Fruit fly (Drosophila melanogaster) S2 (cell line): ENCODE measurements around the gene CG33630.
A peak's percentile ranks its signal among the peaks of the same experiment; 100 is the strongest.

Experiments used
- CG8478 ChIP-seq: fragments of >200 bp; optimal IDR thresholded peaks from 2 replicates; lab custom pipeline; 2018
- CTCF ChIP-seq, 2 experiments: fragments of >200 bp; optimal IDR thresholded peaks; 2 replicates each; lab custom pipeline; 2018

Gene CG33630

dm6 chr3R:10090906-10091305, 28.5 kb downstream of the CG33630 start:
- TF ChIP-seq CG8478 (lab: Kevin White, UChicago) = no peak
- TF ChIP-seq CTCF (optimal IDR thresholded peaks at IDR 0.05; lab: Kevin White, UChicago) = no peak

DNA sequence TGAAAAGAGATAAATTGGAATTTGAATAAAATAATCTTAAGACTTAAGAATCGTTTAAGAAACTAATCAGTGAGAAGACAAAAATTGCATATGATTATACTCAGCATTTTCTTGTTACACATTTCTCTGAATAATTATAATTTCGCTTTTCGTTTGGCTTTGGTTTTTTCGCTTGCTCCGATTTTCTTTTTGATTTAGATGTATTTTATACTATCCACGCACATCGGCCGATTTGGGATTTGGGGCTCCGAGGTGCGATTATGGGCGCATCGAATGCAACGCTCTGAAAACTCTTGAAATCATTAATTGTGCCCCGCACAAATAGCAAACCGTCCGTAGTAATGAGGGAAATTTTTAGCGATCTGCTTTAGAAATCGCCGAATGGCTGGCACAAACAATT, 29.1 kb downstream of the CG33630 start:
- TF ChIP-seq CTCF (optimal IDR thresholded peaks at IDR 0.05; lab: Kevin White, UChicago) (no peak), CG8478 (lab: Kevin White, UChicago) (no peak)

- TF ChIP-seq CG8478 (lab: Kevin White, UChicago) = peak; percentile 26
- TF ChIP-seq CTCF (optimal IDR thresholded peaks at IDR 0.05; lab: Kevin White, UChicago) = no peak
Observed at dm6 chr3R:10093252-10094030, 31.0 kb downstream of the CG33630 start.

- TF ChIP-seq CTCF (optimal IDR thresholded peaks at IDR 0.05; lab: Kevin White, UChicago) = no peak
- TF ChIP-seq CG8478 (lab: Kevin White, UChicago) = no peak
Observed at dm6 chr3R:10095052-10095451, 32.6 kb downstream of the CG33630 start.

dm6 chr3R:10095765-10096164, 33.3 kb downstream of the CG33630 start:
- TF ChIP-seq CTCF (optimal IDR thresholded peaks at IDR 0.05; lab: Kevin White, UChicago) = no peak
- TF ChIP-seq CG8478 (lab: Kevin White, UChicago) = no peak

DNA sequence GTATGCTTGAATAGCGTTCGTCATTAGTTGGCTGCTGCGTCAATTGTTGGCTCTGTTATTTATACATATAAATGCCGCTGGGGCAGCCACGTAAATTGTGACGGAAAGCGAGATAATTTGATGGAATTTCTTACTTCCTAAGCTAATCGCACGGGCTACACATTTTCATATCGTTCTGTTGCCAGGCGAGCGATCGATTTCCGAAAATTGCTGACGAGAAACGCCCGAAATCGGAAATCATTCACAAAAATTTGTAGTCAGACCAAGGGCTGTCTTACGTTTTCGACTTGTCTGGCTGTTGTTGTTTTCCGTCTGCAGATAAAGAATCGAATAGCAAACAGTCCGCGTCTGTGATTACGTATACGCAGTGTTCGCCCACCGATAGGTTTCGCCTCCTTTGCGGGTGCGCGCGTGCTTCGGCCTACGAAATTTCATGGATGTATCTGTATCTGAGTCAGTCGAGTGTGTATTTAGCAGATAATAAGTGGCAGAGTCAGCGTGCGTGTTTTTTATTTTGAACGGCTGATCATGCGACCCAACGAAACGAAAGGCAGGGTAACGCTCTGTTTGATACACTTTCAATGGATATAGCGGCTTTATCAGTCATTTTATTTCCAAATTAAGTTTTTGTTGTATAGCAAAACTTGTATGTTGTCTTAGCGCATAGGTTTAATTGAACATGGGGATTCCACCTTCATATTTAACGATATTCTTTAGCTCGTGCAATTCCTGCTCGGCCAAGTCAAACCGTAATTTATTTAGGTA, 35.3 kb downstream of the CG33630 start:
- TF ChIP-seq CG8478 (lab: Kevin White, UChicago) (no peak), CTCF (optimal IDR thresholded peaks at IDR 0.05; lab: Kevin White, UChicago) (no peak)

dm6 chr3R:10098296-10098675, 35.9 kb downstream of the CG33630 start:
- TF ChIP-seq CG8478 (lab: Kevin White, UChicago) = no peak
- TF ChIP-seq CTCF (optimal IDR thresholded peaks at IDR 0.05; lab: Kevin White, UChicago) = no peak

- no peak for TF ChIP-seq CTCF (optimal IDR thresholded peaks at IDR 0.05; lab: Kevin White, UChicago)
- TF ChIP-seq CG8478 (lab: Kevin White, UChicago) = no peak
Observed at dm6 chr3R:10099401-10099848, 37.0 kb downstream of the CG33630 start.

- TF ChIP-seq CTCF (optimal IDR thresholded peaks at IDR 0.05; lab: Kevin White, UChicago) (peak; percentile 77 to 78), CG8478 (lab: Kevin White, UChicago) (no peak)
Observed at dm6 chr3R:10100498-10101196, 38.2 kb downstream of the CG33630 start.

DNA sequence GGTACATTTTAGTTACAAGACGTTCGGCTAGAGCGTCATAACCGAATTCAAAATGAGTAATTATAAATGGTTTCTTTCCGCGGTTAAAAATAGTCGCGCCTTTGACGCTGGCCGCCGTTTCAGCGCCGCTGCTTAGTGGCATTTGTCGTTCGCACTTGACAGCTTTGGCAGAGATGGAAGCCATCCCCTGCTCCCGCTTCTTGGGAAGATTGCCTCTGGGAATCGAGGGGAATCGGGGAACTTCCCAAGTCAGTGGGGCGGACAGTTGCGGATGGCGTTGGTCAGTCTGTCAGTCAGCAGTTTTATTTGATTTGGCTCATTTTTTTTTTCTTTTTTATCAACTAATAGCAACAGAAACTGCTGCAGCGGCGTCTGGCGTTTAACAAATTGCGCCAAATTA, 44.4 kb downstream of the CG33630 start:
- TF ChIP-seq CG8478 (lab: Kevin White, UChicago) (no peak), CTCF (optimal IDR thresholded peaks at IDR 0.05; lab: Kevin White, UChicago) (no peak)

dm6 chr3R:10108289-10108928, 46.0 kb downstream of the CG33630 start:
- no peak for TF ChIP-seq CG8478 (lab: Kevin White, UChicago)

dm6 chr3R:10109212-10109880, 46.9 kb downstream of the CG33630 start:
- no peak for TF ChIP-seq CTCF (optimal IDR thresholded peaks at IDR 0.05; lab: Kevin White, UChicago)
- TF ChIP-seq CG8478 (lab: Kevin White, UChicago) = no peak

DNA sequence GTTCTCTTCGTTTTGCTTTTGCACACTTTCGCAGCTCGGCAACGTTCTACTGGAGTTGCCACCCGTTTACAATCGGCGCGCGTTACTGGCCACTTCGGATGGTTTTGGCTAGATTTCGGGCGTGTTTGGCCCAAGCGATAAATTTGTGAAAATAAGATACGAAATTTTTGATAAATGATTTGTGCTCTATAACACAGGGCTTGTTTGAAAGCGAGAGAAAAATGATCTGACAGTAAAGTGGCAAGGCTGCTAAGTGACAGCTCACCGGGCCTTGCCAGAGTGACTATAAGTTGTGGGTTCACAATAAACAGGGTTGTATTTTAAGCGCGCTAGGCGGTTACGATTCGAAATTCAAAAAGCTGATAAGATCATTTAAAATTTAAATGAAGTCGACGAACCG, 47.5 kb downstream of the CG33630 start, which contains the start of gene Fmr1:
Gene Fmr1, minus strand, starts transcription at position 184 of the 400 bp plus-strand sequence.
- TF ChIP-seq CG8478 (lab: Kevin White, UChicago) = no peak
- peak; percentile 40 to 41 for TF ChIP-seq CTCF (optimal IDR thresholded peaks at IDR 0.05; lab: Kevin White, UChicago)
